Worm (Caenorhabditis elegans) whole organism, L2 larva: ENCODE results near the gene K11G9.5.

Experiments used
- F13H6.1 ChIP-seq: sonication (generic microtip); optimal IDR thresholded peaks from 2 replicates; lab custom pipeline; 2016; ENCODE audit warnings: missing genetic modification characterization, missing compliant biosample characterization
- alr-1 ChIP-seq: fragments of 150-350 bp; optimal IDR thresholded peaks from 2 replicates; lab custom pipeline; 2014; ENCODE audit warnings: missing biosample characterization, missing genetic modification characterization
- ama-1 ChIP-seq: fragments of 150-350 bp; optimal IDR thresholded peaks from 2 replicates; lab custom pipeline; 2018; ENCODE audit warnings: inconsistent platforms
- ceh-82 ChIP-seq: fragments of 150-350 bp; optimal IDR thresholded peaks from 2 replicates; lab custom pipeline; 2014; ENCODE audit warnings: missing biosample characterization, missing genetic modification characterization
- dmd-4 ChIP-seq: sonication (generic microtip); optimal IDR thresholded peaks from 2 replicates; lab custom pipeline; 2017; ENCODE audit warnings: missing biosample characterization, missing genetic modification characterization
- elt-1 ChIP-seq: fragments of 150-350 bp; optimal IDR thresholded peaks from 2 replicates; lab custom pipeline; 2014; ENCODE audit warnings: missing biosample characterization, missing genetic modification characterization
- mdl-1 ChIP-seq, 2 experiments: fragments of 150-350 bp in 1 of 2; sonication (generic microtip) in 1 of 2; optimal IDR thresholded peaks; 2 replicates each; lab custom pipeline; 2017; ENCODE audit warnings: missing biosample characterization in 2 of 2, missing genetic modification characterization in 2 of 2
- nhr-11 ChIP-seq: fragments of 150-350 bp; optimal IDR thresholded peaks from 2 replicates; lab custom pipeline; 2014; ENCODE audit warnings: missing biosample characterization, missing genetic modification characterization
- sma-3 ChIP-seq: sonication (generic microtip); optimal IDR thresholded peaks from 2 replicates; lab custom pipeline; 2016; ENCODE audit warnings: missing genetic modification reagents, missing genetic modification characterization, missing compliant biosample characterization
- unc-62 ChIP-seq: fragments of 150-350 bp; optimal IDR thresholded peaks from 2 replicates; lab custom pipeline; 2014; ENCODE audit warnings: missing biosample characterization, missing genetic modification reagents, missing genetic modification characterization
- ztf-4 ChIP-seq: fragments of 150-350 bp; optimal IDR thresholded peaks from 2 replicates; lab custom pipeline; 2014; ENCODE audit warnings: missing biosample characterization, missing genetic modification characterization

DNA sequence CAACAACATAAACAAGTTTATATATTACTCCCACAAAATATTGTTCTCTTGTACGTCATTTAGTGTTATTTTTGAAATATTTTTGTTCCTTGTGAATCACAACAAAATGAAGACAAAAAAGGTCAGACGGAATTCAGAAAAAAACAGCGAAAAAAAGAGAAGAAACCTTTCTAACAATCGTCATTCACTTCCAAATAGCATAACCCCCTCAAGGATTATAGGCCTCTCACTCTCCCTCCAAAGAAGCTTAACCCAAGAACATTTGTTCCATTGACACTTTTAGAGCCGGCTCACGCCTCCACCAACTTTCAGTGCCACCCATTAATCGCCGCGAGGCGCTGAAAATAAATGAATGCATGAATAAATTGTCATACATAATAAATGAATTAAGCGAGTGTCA is 28.8 kb downstream of the K11G9.5 start:
- TF ChIP-seq mdl-1 (tag; optimal IDR thresholded peaks at IDR 0.05; lab: Kevin White, UChicago) (no peak), dmd-4 (tag; lab: Kevin White, UChicago) (no peak), alr-1 (no peak), ztf-4 (tag; lab: Kevin White, UChicago) (no peak), sma-3 (no peak), ama-1 (lab: Kevin White, UChicago) (no peak), nhr-11 (tag; lab: Kevin White, UChicago) (no peak), ceh-82 (tag; lab: Kevin White, UChicago) (no peak), unc-62 (GFP tag; lab: Kevin White, UChicago) (no peak), elt-1 (tag; lab: Kevin White, UChicago) (no peak), F13H6.1 (tag; lab: Kevin White, UChicago) (no peak)
